Worm (Caenorhabditis elegans): Measurements from ENCODE around the gene W04D2.4.

The W04D2.4 gene

DNA sequence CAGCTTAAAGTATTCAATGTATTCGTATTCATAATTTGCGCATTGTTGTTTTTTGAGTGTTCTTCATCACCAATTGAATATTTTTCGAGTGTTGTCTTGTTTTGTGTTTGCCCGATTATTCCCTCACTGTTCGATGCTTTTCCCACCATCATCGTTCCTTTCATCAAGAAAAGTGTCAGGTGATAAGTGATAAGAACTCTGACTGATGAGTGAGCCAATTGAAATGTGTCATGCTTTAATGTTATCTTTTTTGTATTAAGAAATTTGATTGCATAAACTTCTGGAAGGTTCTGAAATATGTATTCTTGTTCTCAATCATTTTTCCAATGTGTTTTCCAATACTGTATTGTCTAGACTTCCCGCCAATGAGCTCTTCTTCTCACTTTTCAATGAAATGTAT, 22.2 kb downstream of the W04D2.4 start:
- TF ChIP-seq ceh-83 (GFP tag; optimal IDR thresholded peaks at IDR 0.05) (no peak), cnd-1 (tag; optimal IDR thresholded peaks at IDR 0.05) (no peak), ceh-43 (GFP tag; optimal IDR thresholded peaks at IDR 0.05) (no peak), blmp-1 (tag; optimal IDR thresholded peaks at IDR 0.05) (no peak), bed-3 (GFP tag; optimal IDR thresholded peaks at IDR 0.05) (no peak), lsy-2 (tag; optimal IDR thresholded peaks at IDR 0.05) (no peak), drap-1 (GFP tag; optimal IDR thresholded peaks at IDR 0.05) (no peak), ces-1 (GFP tag; optimal IDR thresholded peaks at IDR 0.05) (no peak), lin-32 (GFP tag; optimal IDR thresholded peaks at IDR 0.05) (no peak), tbx-8 (GFP tag; optimal IDR thresholded peaks at IDR 0.05) (no peak), sptf-1 (tag; optimal IDR thresholded peaks at IDR 0.05) (no peak), unc-120 (tag; optimal IDR thresholded peaks at IDR 0.05; ENCODE audit: poor library complexity, severe bottlenecking) (no peak), lin-13 (tag; optimal IDR thresholded peaks at IDR 0.05) (no peak)

DNA sequence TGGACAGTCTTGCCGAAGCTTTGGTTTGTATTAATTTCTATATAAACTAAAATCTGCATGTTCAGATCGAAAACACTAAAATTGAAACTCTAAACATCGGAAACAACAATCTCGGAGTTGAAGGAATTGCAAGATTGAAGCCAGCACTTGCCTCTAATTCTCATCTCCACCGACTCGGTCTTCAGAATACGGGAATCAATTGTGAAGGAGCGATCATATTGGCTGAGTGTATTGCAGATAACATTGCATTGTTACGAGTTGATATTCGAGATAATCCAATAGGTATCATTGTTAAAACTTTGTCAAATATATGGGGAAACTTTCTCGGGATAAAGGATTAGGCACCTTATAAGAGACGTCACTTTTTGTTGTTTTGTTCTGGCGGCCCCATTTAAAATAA, 27.2 kb downstream of the W04D2.4 start:
- TF ChIP-seq nhr-28 (tag; optimal IDR thresholded peaks at IDR 0.05): no peak
- no peak for TF ChIP-seq cnd-1 (tag; optimal IDR thresholded peaks at IDR 0.05)
- no peak for TF ChIP-seq elt-3 (tag; optimal IDR thresholded peaks at IDR 0.05)

- TF ChIP-seq ceh-83 (GFP tag; optimal IDR thresholded peaks at IDR 0.05) (no peak), lin-13 (tag; optimal IDR thresholded peaks at IDR 0.05) (no peak), ham-2 (GFP tag; optimal IDR thresholded peaks at IDR 0.05) (no peak), zip-8 (tag; optimal IDR thresholded peaks at IDR 0.05) (no peak)
Observed at ce11 chrV:12468363-12468762, 29.2 kb downstream of the W04D2.4 start, which contains the start of gene F28C1.3. Gene F28C1.3 (plus strand): TSS chrV:12468663.

ce11 chrV:12467755-12468154, 29.8 kb downstream of the W04D2.4 start:
- TF ChIP-seq cnd-1 (tag; optimal IDR thresholded peaks at IDR 0.05) (no peak), elt-3 (tag; optimal IDR thresholded peaks at IDR 0.05) (no peak), unc-62 (GFP tag; optimal IDR thresholded peaks at IDR 0.05) (no peak), nhr-237 (tag; optimal IDR thresholded peaks at IDR 0.05) (no peak), nhr-28 (tag; optimal IDR thresholded peaks at IDR 0.05) (no peak), ceh-43 (GFP tag; optimal IDR thresholded peaks at IDR 0.05) (no peak), lin-13 (tag; optimal IDR thresholded peaks at IDR 0.05) (no peak), nhr-76 (tag; optimal IDR thresholded peaks at IDR 0.05) (no peak), M03D4.4 (tag; optimal IDR thresholded peaks at IDR 0.05) (no peak)

- TF ChIP-seq lsy-2 (tag; optimal IDR thresholded peaks at IDR 0.05) (no peak), ztf-11 (tag; optimal IDR thresholded peaks at IDR 0.05) (no peak), nhr-237 (tag; optimal IDR thresholded peaks at IDR 0.05) (no peak), snpc-4 (tag; optimal IDR thresholded peaks at IDR 0.05) (no peak), cnd-1 (tag; optimal IDR thresholded peaks at IDR 0.05) (no peak), lin-32 (GFP tag; optimal IDR thresholded peaks at IDR 0.05) (no peak), sptf-1 (tag; optimal IDR thresholded peaks at IDR 0.05) (no peak), nhr-2 (tag; optimal IDR thresholded peaks at IDR 0.05) (no peak), mep-1 (tag; optimal IDR thresholded peaks at IDR 0.05) (no peak)
Observed at ce11 chrV:12466653-12467052, 30.9 kb downstream of the W04D2.4 start.

DNA sequence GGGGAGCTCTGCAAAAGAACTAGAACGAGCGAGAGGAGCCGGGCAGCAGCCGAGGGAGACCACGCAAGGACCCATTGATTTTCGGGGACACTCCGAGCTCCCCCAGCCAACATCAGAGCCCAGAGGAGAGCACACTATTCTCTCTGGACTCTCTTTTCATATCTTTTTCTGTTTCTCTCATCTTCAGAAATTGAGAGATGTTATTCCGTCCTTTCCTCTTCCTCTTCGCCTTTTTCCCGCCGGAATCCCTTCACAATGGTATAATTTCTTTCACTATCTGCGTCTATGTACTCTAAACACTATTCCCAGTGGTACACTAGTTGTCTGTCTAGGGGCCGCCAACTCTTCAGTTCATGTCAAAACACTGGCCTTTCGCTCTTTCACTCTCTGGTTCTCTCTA, 32.2 kb downstream of the W04D2.4 start:
- TF ChIP-seq elt-3 (tag; optimal IDR thresholded peaks at IDR 0.05): no peak
- no peak for TF ChIP-seq zip-8 (tag; optimal IDR thresholded peaks at IDR 0.05)
- peak; percentile 66 for TF ChIP-seq mep-1 (tag; optimal IDR thresholded peaks at IDR 0.05)
- TF ChIP-seq nhr-2 (tag; optimal IDR thresholded peaks at IDR 0.05): no peak
- no peak for TF ChIP-seq nhr-28 (tag; optimal IDR thresholded peaks at IDR 0.05)
- no peak for TF ChIP-seq ceh-39 (tag; optimal IDR thresholded peaks at IDR 0.05)
- TF ChIP-seq ces-1 (GFP tag; optimal IDR thresholded peaks at IDR 0.05): peak; percentile 83
- TF ChIP-seq ztf-11 (tag; optimal IDR thresholded peaks at IDR 0.05): peak; percentile 61
- TF ChIP-seq ceh-43 (GFP tag; optimal IDR thresholded peaks at IDR 0.05): no peak
- peak; percentile 87 for TF ChIP-seq unc-120 (tag; optimal IDR thresholded peaks at IDR 0.05; ENCODE audit: poor library complexity, severe bottlenecking)
- TF ChIP-seq nhr-76 (tag; optimal IDR thresholded peaks at IDR 0.05): no peak
- no peak for TF ChIP-seq snpc-4 (tag; optimal IDR thresholded peaks at IDR 0.05)
- TF ChIP-seq pha-4 (tag; optimal IDR thresholded peaks at IDR 0.05): peak; percentile 62
- TF ChIP-seq bed-3 (GFP tag; optimal IDR thresholded peaks at IDR 0.05): no peak
- peak; percentile 26 for TF ChIP-seq sptf-1 (tag; optimal IDR thresholded peaks at IDR 0.05)
- TF ChIP-seq nhr-237 (tag; optimal IDR thresholded peaks at IDR 0.05): no peak
- no peak for TF ChIP-seq mab-5 (tag; optimal IDR thresholded peaks at IDR 0.05)
- TF ChIP-seq lsy-2 (tag; optimal IDR thresholded peaks at IDR 0.05): peak; percentile 20
- TF ChIP-seq drap-1 (GFP tag; optimal IDR thresholded peaks at IDR 0.05): peak; percentile 1
- TF ChIP-seq flh-1 (GFP tag; optimal IDR thresholded peaks at IDR 0.05): no peak
- TF ChIP-seq ham-2 (GFP tag; optimal IDR thresholded peaks at IDR 0.05): no peak
- peak; percentile 49 for TF ChIP-seq hlh-1 (tag; optimal IDR thresholded peaks at IDR 0.05)
- TF ChIP-seq unc-39 (tag; optimal IDR thresholded peaks at IDR 0.05): peak; percentile 18
- TF ChIP-seq sem-2 (GFP tag; optimal IDR thresholded peaks at IDR 0.05): no peak
- no peak for TF ChIP-seq lin-32 (GFP tag; optimal IDR thresholded peaks at IDR 0.05)
- TF ChIP-seq nhr-12 (tag; optimal IDR thresholded peaks at IDR 0.05): no peak
- TF ChIP-seq unc-62 (GFP tag; optimal IDR thresholded peaks at IDR 0.05): peak; percentile 93
- no peak for TF ChIP-seq blmp-1 (tag; optimal IDR thresholded peaks at IDR 0.05)
- no peak for TF ChIP-seq lin-13 (tag; optimal IDR thresholded peaks at IDR 0.05)
- peak; percentile 38 for TF ChIP-seq M03D4.4 (tag; optimal IDR thresholded peaks at IDR 0.05)
- TF ChIP-seq mls-2 (tag; optimal IDR thresholded peaks at IDR 0.05): peak; percentile 25
- TF ChIP-seq ceh-83 (GFP tag; optimal IDR thresholded peaks at IDR 0.05): no peak
- TF ChIP-seq elt-1 (tag; optimal IDR thresholded peaks at IDR 0.05; ENCODE audit: borderline replicate concordance, insufficient read depth): no peak
- no peak for TF ChIP-seq cnd-1 (tag; optimal IDR thresholded peaks at IDR 0.05)
- TF ChIP-seq tbx-8 (GFP tag; optimal IDR thresholded peaks at IDR 0.05): no peak

All from whole organism, mixed stage, embryonic.